Fruit fly (Drosophila melanogaster): ENCODE data around the gene Teh1.

Gene Teh1

dm6 chr3R:9872815-9873752 is 5.2 kb upstream of the Teh1 start:
- no peak for TF ChIP-seq ttk (optimal IDR thresholded peaks at IDR 0.05)
- no peak for TF ChIP-seq h (optimal IDR thresholded peaks at IDR 0.05)
- no peak for TF ChIP-seq Myc (optimal IDR thresholded peaks at IDR 0.05)
- no peak for TF ChIP-seq psq (optimal IDR thresholded peaks at IDR 0.05)
- no peak for TF ChIP-seq Sin3A (optimal IDR thresholded peaks at IDR 0.05)
- no peak for TF ChIP-seq insv (optimal IDR thresholded peaks at IDR 0.05)

DNA sequence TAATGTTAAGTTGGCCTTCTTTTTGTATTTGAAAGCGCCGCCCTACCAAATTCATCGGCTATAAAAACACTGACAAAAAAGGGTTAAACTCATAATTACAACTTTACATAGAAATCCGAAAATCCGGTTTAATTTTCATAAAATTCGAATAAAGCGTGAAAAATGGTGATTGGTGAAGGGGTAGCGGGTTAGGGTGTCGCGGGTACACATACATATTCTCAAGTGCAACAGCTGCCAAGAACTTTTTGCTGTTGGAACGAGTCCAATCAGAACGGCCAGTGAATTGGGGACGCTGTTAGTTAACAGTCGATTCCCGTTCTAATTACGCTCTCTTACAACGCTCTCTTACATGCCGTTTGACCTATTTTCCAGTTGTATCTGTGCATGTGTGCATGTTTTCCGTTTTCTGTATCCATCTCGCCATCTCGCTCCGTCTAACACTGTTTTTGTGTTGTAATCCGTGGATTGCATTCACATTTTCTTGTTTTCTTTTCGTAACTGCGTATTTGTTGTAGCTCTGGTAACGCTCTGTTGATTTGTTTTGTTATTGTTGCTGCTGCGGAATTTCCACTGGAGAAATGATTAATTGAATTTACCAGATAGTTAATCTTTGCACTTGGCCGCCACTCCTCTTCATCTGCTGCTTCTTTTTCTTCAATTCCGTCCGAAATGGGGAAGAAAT is 4.4 kb upstream of the Teh1 start:
- TF ChIP-seq insv (optimal IDR thresholded peaks at IDR 0.05) (no peak), ttk (optimal IDR thresholded peaks at IDR 0.05) (no peak), psq (optimal IDR thresholded peaks at IDR 0.05) (no peak), Myc (optimal IDR thresholded peaks at IDR 0.05) (no peak), Sin3A (optimal IDR thresholded peaks at IDR 0.05) (no peak), h (optimal IDR thresholded peaks at IDR 0.05) (no peak)

DNA sequence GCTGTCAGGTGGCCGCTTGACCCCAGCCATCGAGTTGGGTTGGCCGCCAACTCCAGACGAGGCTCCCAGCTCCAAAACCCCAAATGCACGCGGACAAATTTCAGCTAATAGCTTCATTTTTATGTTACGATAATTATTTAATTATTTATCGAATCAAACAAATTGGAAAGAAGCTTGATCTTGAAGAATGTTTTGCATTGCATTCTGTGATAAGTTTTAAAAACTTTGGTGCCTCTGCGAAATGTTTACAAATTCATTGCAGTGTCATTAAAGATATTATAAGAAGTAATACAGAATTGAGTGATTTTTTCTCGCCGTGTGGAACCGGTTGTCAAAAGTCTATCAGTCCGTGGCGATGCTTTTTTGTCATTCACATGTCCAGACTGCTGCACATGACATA is 2.5 kb upstream of the Teh1 start:
- TF ChIP-seq h (optimal IDR thresholded peaks at IDR 0.05): no peak
- no peak for TF ChIP-seq ttk (optimal IDR thresholded peaks at IDR 0.05)
- TF ChIP-seq insv (optimal IDR thresholded peaks at IDR 0.05): no peak
- no peak for TF ChIP-seq psq (optimal IDR thresholded peaks at IDR 0.05)
- no peak for TF ChIP-seq Sin3A (optimal IDR thresholded peaks at IDR 0.05)
- no peak for TF ChIP-seq Myc (optimal IDR thresholded peaks at IDR 0.05)

DNA sequence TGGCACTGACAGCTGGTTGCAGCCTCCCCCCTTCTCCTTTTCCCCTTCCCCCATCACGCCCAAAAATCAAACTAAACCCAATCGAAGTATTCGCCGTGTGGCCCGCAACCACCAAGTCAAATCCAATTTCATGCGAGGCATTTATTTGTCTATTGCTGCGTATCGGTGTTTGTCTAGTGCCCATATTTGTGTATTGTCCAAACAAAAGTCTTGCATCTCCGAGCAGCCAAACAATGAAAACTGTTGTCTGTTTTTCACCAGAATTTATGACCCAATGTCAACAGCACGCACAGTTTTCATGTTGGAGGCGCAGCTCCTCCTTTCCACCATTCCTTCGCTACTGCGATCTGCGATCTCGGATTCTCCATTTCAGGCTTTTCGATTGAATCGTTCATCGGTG is 2.0 kb upstream of the Teh1 start:
- no peak for TF ChIP-seq Sin3A (optimal IDR thresholded peaks at IDR 0.05)
- no peak for TF ChIP-seq insv (optimal IDR thresholded peaks at IDR 0.05)
- TF ChIP-seq Myc (optimal IDR thresholded peaks at IDR 0.05): no peak
- TF ChIP-seq psq (optimal IDR thresholded peaks at IDR 0.05): no peak
- TF ChIP-seq ttk (optimal IDR thresholded peaks at IDR 0.05): no peak
- TF ChIP-seq h (optimal IDR thresholded peaks at IDR 0.05): no peak

DNA sequence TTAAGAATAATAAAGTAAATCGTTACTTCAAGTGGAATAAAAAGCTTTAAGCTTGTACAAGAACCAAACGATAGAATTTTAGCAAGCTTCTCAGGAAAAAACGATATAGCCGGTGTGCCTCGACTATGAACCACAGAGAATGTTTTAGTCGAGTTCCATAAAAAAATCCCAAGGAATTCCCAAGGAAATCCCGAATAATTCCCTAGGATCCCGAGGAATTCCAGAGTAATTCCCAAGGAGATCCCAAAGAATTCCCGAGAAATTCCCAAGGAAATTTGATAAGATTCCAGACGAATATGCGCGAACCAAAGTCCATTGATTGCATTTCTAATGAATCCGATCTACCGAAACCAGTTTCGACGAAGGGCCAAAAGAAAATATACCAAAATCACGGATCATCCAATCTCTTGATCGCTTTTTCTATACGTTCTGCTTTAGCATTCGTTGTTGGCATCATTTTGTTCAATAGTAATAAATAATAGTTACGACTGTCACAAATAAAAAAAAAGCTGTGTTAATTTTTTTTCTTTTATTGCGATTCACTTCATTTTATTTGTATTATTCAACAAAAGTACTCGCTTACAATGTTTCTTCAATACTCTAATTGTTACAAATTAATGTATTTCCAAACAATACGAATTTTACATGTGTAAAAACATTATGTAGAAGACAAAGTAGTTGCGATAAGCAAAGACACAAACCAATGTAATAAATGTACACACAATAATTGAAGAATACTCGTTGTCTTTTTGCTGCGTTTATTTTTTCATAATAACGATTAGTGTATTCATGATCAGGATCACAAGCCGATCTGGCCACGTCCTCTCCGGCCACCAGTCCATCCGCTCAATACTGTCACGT is 848 bp upstream of the Teh1 start:
- TF ChIP-seq h (optimal IDR thresholded peaks at IDR 0.05): no peak
- no peak for TF ChIP-seq insv (optimal IDR thresholded peaks at IDR 0.05)
- no peak for TF ChIP-seq Myc (optimal IDR thresholded peaks at IDR 0.05)
- TF ChIP-seq Sin3A (optimal IDR thresholded peaks at IDR 0.05): no peak
- no peak for TF ChIP-seq psq (optimal IDR thresholded peaks at IDR 0.05)
- TF ChIP-seq ttk (optimal IDR thresholded peaks at IDR 0.05): no peak

DNA sequence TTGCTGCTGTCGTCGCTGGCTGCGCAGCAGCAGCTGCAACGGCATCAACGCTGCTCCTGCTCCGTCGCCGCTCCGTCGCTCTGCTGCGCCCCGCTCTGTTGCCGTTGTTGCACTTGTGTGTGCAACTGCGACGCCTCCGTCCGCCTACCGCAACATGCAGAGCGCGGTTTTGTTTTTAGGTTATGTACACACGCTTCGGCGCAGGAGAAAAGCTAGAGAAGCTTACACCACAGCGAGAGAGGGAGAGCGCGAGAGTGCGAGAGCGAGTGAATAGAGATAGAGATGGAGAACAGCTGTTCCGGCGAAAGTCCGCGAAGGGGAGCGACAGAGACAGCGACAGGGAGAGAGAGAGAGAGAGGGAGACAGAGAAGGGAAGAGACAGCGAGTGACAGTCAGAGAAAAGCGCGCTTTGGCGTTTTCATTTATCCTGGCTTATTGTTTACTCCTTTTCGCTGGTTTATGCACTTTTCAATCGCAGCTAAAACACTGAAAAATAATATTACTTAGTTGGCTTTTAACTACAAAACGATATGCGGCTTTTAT is 2.0 kb downstream of the Teh1 start:
- no peak for TF ChIP-seq insv (optimal IDR thresholded peaks at IDR 0.05)
- no peak for TF ChIP-seq Sin3A (optimal IDR thresholded peaks at IDR 0.05)
- no peak for TF ChIP-seq ttk (optimal IDR thresholded peaks at IDR 0.05)
- no peak for TF ChIP-seq h (optimal IDR thresholded peaks at IDR 0.05)
- TF ChIP-seq Myc (optimal IDR thresholded peaks at IDR 0.05): no peak
- no peak for TF ChIP-seq psq (optimal IDR thresholded peaks at IDR 0.05)

- TF ChIP-seq psq (optimal IDR thresholded peaks at IDR 0.05) (no peak), insv (optimal IDR thresholded peaks at IDR 0.05) (no peak), Sin3A (optimal IDR thresholded peaks at IDR 0.05) (no peak), Myc (optimal IDR thresholded peaks at IDR 0.05) (no peak), ttk (optimal IDR thresholded peaks at IDR 0.05) (no peak), h (optimal IDR thresholded peaks at IDR 0.05) (no peak)
Measured at dm6 chr3R:9860561-9860960, 7.4 kb downstream of the Teh1 start.

DNA sequence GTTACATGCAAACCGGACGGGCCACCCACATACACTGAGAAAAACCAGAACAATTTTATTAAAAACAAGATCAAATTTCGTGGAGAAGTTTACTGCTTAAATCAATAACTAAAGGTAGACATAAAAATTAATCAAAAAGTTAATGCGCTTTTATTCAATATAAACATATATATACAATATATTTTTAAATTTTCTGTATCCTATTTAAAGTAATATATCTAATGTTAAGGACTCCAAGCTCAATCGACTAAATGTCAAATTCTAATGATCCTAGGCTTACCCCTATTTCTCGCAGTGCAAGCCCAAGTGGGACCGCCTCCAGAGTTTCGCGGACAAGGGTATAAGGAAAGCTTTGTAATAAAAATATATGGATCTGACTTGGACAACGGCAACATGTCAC is 10.1 kb downstream of the Teh1 start:
- TF ChIP-seq Myc (optimal IDR thresholded peaks at IDR 0.05) (no peak), ttk (optimal IDR thresholded peaks at IDR 0.05) (no peak), h (optimal IDR thresholded peaks at IDR 0.05) (no peak), psq (optimal IDR thresholded peaks at IDR 0.05) (no peak), insv (optimal IDR thresholded peaks at IDR 0.05) (no peak), Sin3A (optimal IDR thresholded peaks at IDR 0.05) (no peak)

DNA sequence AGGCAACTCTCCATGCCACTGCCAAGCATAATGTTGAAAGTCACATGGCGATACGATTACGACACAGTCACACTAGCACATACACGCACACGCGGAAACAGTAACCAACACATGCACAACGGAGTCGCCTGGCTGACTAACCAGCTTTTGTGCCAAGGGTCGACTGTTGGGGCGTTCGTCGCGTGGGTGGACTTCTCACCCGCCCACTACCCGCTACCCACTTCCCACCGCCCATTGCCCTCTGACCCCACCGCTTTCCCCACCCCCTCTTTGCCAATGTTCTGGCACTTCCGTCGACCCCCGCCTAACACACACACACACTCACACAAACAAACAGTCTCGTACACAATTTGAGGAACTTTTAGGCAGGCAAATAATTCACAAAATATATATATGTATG is 16.3 kb downstream of the Teh1 start:
- TF ChIP-seq psq (optimal IDR thresholded peaks at IDR 0.05): no peak
- TF ChIP-seq Myc (optimal IDR thresholded peaks at IDR 0.05): no peak

DNA sequence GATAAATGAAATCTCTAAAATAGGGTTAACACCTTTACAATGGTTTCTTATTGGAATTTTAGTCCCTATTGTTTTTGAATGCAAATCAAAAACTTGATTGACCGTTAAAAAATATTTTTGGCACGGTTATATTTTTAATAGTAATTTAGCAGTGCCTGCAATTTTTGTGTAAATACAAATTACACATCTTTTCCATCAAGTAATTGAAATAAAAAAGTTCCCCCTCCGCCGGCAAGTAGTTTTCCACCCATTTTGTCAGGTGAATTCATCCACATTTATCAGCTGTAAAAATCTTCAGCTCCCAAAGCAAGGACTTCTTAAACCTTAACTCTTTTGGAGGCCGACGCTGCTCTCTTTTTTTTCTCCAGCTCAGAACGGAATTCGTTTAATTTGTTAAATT is 44.2 kb downstream of the Teh1 start, which contains the start of gene CG34302:
CG34302 (minus strand) TSS at position 101 of the 400 bp plus-strand sequence.
- TF ChIP-seq Myc (optimal IDR thresholded peaks at IDR 0.05) (no peak), ttk (optimal IDR thresholded peaks at IDR 0.05) (no peak), insv (optimal IDR thresholded peaks at IDR 0.05) (no peak), h (optimal IDR thresholded peaks at IDR 0.05) (no peak), Sin3A (optimal IDR thresholded peaks at IDR 0.05) (no peak), psq (optimal IDR thresholded peaks at IDR 0.05) (no peak)

- no peak for TF ChIP-seq Myc (optimal IDR thresholded peaks at IDR 0.05)
- no peak for TF ChIP-seq insv (optimal IDR thresholded peaks at IDR 0.05)
- no peak for TF ChIP-seq ttk (optimal IDR thresholded peaks at IDR 0.05)
- TF ChIP-seq h (optimal IDR thresholded peaks at IDR 0.05): no peak
- TF ChIP-seq psq (optimal IDR thresholded peaks at IDR 0.05): no peak
- no peak for TF ChIP-seq Sin3A (optimal IDR thresholded peaks at IDR 0.05)
Measured at dm6 chr3R:9821091-9821490, 46.8 kb downstream of the Teh1 start, which contains the start of gene CG42857. CG42857 (minus strand) TSS chr3R:9821191.
